Worm (Caenorhabditis elegans) whole organism, early embryonic: ENCODE results near the gene C47A4.5.

ENCODE experiments used
- F13C5.2 ChIP-seq: sonication (generic microtip); optimal IDR thresholded peaks from 2 replicates; lab custom pipeline; 2017; ENCODE audit warnings: mild to moderate bottlenecking, missing genetic modification characterization, inconsistent platforms, missing compliant biosample characterization
- ama-1 ChIP-seq: fragments of 150-350 bp; optimal IDR thresholded peaks from 2 replicates; lab custom pipeline; 2014
- pes-1 ChIP-seq: fragments of 200-800 bp; sonication (Bioruptor generic); IDR thresholded peaks from 2 replicates; pipeline ENCODE4 v1.3.6; 2022; ENCODE audit warnings: missing genetic modification reagents, missing genetic modification characterization, missing compliant biosample characterization

ce11 chrIV:13785545-13785944 is 40.0 kb downstream of the C47A4.5 start, which contains the start of gene lact-9:
- TF ChIP-seq pes-1 (no peak), F13C5.2 (tag; lab: Kevin White, UChicago) (no peak), ama-1 (lab: Kevin White, UChicago) (no peak)
